Worm (Caenorhabditis elegans) whole organism, young adult: ENCODE measurements around the gene C16B8.4.

Experiments
- B0336.3 ChIP-seq: fragments of 200-800 bp; sonication (Bioruptor generic); IDR thresholded peaks from 2 replicates; pipeline ENCODE4 v1.3.6; 2022; ENCODE audit warnings: missing genetic modification characterization, missing compliant biosample characterization
- C06A6.2 ChIP-seq: fragments of 200-800 bp; sonication (Bioruptor generic); conservative IDR thresholded peaks from 2 replicates; pipeline ENCODE4 v1.3.6; 2022; ENCODE audit warnings: missing genetic modification characterization, missing compliant biosample characterization
- D2030.7 ChIP-seq: fragments of 200-800 bp; sonication (Bioruptor generic); IDR thresholded peaks from 2 replicates; pipeline ENCODE4 v1.3.6; 2022; ENCODE audit warnings: missing genetic modification reagents, missing genetic modification characterization, missing compliant biosample characterization
- Y56A3A.18 ChIP-seq: fragments of 200-800 bp; sonication (Bioruptor generic); IDR thresholded peaks from 2 replicates; pipeline ENCODE4 v1.3.6; 2022; ENCODE audit warnings: missing genetic modification reagents, missing genetic modification characterization, missing compliant biosample characterization
- Y67H2A.10 ChIP-seq: fragments of 200-800 bp; sonication (Bioruptor generic); conservative IDR thresholded peaks from 2 replicates; pipeline ENCODE4 v1.3.6; 2022; ENCODE audit warnings: missing genetic modification reagents, missing genetic modification characterization, missing compliant biosample characterization
- Y95B8A.8 ChIP-seq: fragments of 200-800 bp; sonication (Bioruptor generic); IDR thresholded peaks from 2 replicates; pipeline ENCODE4 v1.3.6; 2022; ENCODE audit warnings: missing genetic modification reagents, missing genetic modification characterization, missing compliant biosample characterization
- ama-1 ChIP-seq, 3 experiments: fragments of 150-350 bp in 1 of 3; sonication (generic microtip) in 2 of 3; optimal IDR thresholded peaks; 2 replicates each; lab custom pipeline; 2014 to 2018; ENCODE audit warnings: missing biosample characterization in 2 of 3, missing genetic modification characterization in 2 of 3, missing genetic modification reagents in 2 of 3
- atf-7 ChIP-seq: sonication (generic microtip); optimal IDR thresholded peaks from 2 replicates; lab custom pipeline; 2017; ENCODE audit warnings: mild to moderate bottlenecking, missing genetic modification characterization, missing compliant biosample characterization
- attf-3 ChIP-seq: fragments of 200-800 bp; sonication (Bioruptor generic); conservative IDR thresholded peaks from 2 replicates; pipeline ENCODE4 v1.3.6; 2022; ENCODE audit warnings: missing genetic modification reagents, missing genetic modification characterization, missing compliant biosample characterization
- ceh-100 ChIP-seq: fragments of 200-800 bp; sonication (Bioruptor generic); IDR thresholded peaks from 2 replicates; pipeline ENCODE4 v1.3.6; 2022; ENCODE audit warnings: missing genetic modification reagents, missing genetic modification characterization, missing compliant biosample characterization
- ceh-79 ChIP-seq: sonication (generic microtip); optimal IDR thresholded peaks from 2 replicates; lab custom pipeline; 2017; ENCODE audit warnings: mild to moderate bottlenecking, missing genetic modification characterization, missing compliant biosample characterization
- chd-7 ChIP-seq: sonication (generic microtip); optimal IDR thresholded peaks from 2 replicates; lab custom pipeline; 2016; ENCODE audit warnings: mild to moderate bottlenecking, missing genetic modification characterization, moderate library complexity, missing compliant biosample characterization
- ekl-4 ChIP-seq: fragments of 200-800 bp; sonication (Bioruptor generic); IDR thresholded peaks from 2 replicates; pipeline ENCODE4 v1.3.6; 2022; ENCODE audit warnings: missing genetic modification reagents, missing genetic modification characterization, missing compliant biosample characterization
- fkh-3 ChIP-seq: sonication (generic microtip); optimal IDR thresholded peaks from 2 replicates; lab custom pipeline; 2016; ENCODE audit warnings: mild to moderate bottlenecking, missing genetic modification characterization, missing compliant biosample characterization
- gei-17 ChIP-seq: fragments of 200-800 bp; sonication (Bioruptor generic); optimal IDR thresholded peaks from 2 replicates; lab custom pipeline; 2018; ENCODE audit warnings: mild to moderate bottlenecking, missing genetic modification characterization, missing compliant biosample characterization
- him-1 ChIP-seq: sonication (generic microtip); optimal IDR thresholded peaks from 2 replicates; lab custom pipeline; 2016; ENCODE audit warnings: missing genotype, missing genetic modification reagents, missing genetic modification characterization, missing compliant biosample characterization
- hrde-1 ChIP-seq: sonication (generic microtip); optimal IDR thresholded peaks from 2 replicates; lab custom pipeline; 2016; ENCODE audit warnings: missing genetic modification characterization, mild to moderate bottlenecking, missing compliant biosample characterization, moderate library complexity, missing genotype, missing genetic modification reagents, borderline replicate concordance
- lag-1 ChIP-seq: fragments of 200-800 bp; sonication (Bioruptor generic); IDR thresholded peaks from 2 replicates; pipeline ENCODE4 v1.3.6; 2022; ENCODE audit warnings: missing genetic modification reagents, missing genetic modification characterization, missing compliant biosample characterization
- let-526 ChIP-seq: fragments of 200-800 bp; sonication (Bioruptor generic); IDR thresholded peaks from 2 replicates; pipeline ENCODE4 v1.3.6; 2022; ENCODE audit warnings: missing genetic modification reagents, missing genetic modification characterization, missing compliant biosample characterization
- let-607 ChIP-seq, 2 experiments: fragments of 200-800 bp in 1 of 2; sonication (Bioruptor generic) in 1 of 2; sonication (generic microtip) in 1 of 2; optimal IDR thresholded peaks; 2 replicates each; lab custom pipeline; 2016 to 2018; ENCODE audit warnings: mild to moderate bottlenecking in 2 of 2, missing compliant biosample characterization in 2 of 2, missing genetic modification characterization in 2 of 2, moderate library complexity in 2 of 2, missing genotype in 1 of 2
- lir-1 ChIP-seq: fragments of 200-800 bp; sonication (Bioruptor generic); conservative IDR thresholded peaks from 2 replicates; pipeline ENCODE4 v1.3.6; 2022; ENCODE audit warnings: missing genetic modification reagents, missing genetic modification characterization, missing compliant biosample characterization
- mel-28 ChIP-seq: sonication (generic microtip); optimal IDR thresholded peaks from 2 replicates; lab custom pipeline; 2016; ENCODE audit warnings: borderline replicate concordance, mild to moderate bottlenecking, missing genetic modification characterization, missing compliant biosample characterization
- mes-4 ChIP-seq: sonication (generic microtip); optimal IDR thresholded peaks from 2 replicates; lab custom pipeline; 2016; ENCODE audit warnings: missing genotype, missing genetic modification characterization, missing compliant biosample characterization
- nfya-1 ChIP-seq: sonication (generic microtip); optimal IDR thresholded peaks from 2 replicates; lab custom pipeline; 2017; ENCODE audit warnings: antibody characterized with exemption, missing compliant biosample characterization, missing genetic modification characterization, borderline replicate concordance; ENCODE audit not compliant: insufficient read depth
- nfya-2 ChIP-seq: fragments of 200-800 bp; sonication (Bioruptor generic); IDR thresholded peaks from 2 replicates; pipeline ENCODE4 v1.3.6; 2022; ENCODE audit warnings: missing genetic modification reagents, missing genetic modification characterization, missing compliant biosample characterization
- nhr-90 ChIP-seq: sonication (generic microtip); optimal IDR thresholded peaks from 2 replicates; lab custom pipeline; 2016; ENCODE audit warnings: missing genotype, mild to moderate bottlenecking, missing genetic modification characterization, missing compliant biosample characterization
- pbrm-1 ChIP-seq: fragments of 200-800 bp; sonication (Bioruptor generic); IDR thresholded peaks from 2 replicates; pipeline ENCODE4 v1.3.6; 2022; ENCODE audit warnings: missing genetic modification reagents, missing genetic modification characterization, missing compliant biosample characterization
- pha-4 ChIP-seq: fragments of 150-350 bp; sonication (generic microtip); optimal IDR thresholded peaks from 2 replicates; lab custom pipeline; 2014; ENCODE audit warnings: missing biosample characterization, missing genetic modification reagents, missing genetic modification characterization
- rec-8 ChIP-seq, 2 experiments: sonication (generic microtip); optimal IDR thresholded peaks; 2 replicates each; lab custom pipeline; 2016; ENCODE audit warnings: mild to moderate bottlenecking in 2 of 2, missing genetic modification characterization in 2 of 2, missing genetic modification reagents in 2 of 2, missing genotype in 2 of 2, missing biosample characterization in 1 of 2, missing compliant biosample characterization in 1 of 2, moderate library complexity in 1 of 2
- repo-1 ChIP-seq: sonication (generic microtip); optimal IDR thresholded peaks from 2 replicates; lab custom pipeline; 2017; ENCODE audit warnings: mild to moderate bottlenecking, missing genetic modification characterization, missing compliant biosample characterization
- snpc-1.3 ChIP-seq: sonication (generic microtip); optimal IDR thresholded peaks from 2 replicates; lab custom pipeline; 2017; ENCODE audit warnings: missing genetic modification characterization, mild to moderate bottlenecking, missing compliant biosample characterization, antibody characterized with exemption, moderate library complexity, missing genotype, missing genetic modification reagents; ENCODE audit not compliant: insufficient read depth
- snpc-3.4 ChIP-seq: sonication (generic microtip); optimal IDR thresholded peaks from 2 replicates; lab custom pipeline; 2017; ENCODE audit warnings: missing genetic modification characterization, mild to moderate bottlenecking, missing compliant biosample characterization, antibody characterized with exemption, moderate library complexity, missing genotype, missing genetic modification reagents
- sptf-2 ChIP-seq: fragments of 200-800 bp; sonication (Bioruptor generic); optimal IDR thresholded peaks from 2 replicates; lab custom pipeline; 2018; ENCODE audit warnings: mild to moderate bottlenecking, missing genetic modification characterization, missing compliant biosample characterization
- tbp1 ChIP-seq: fragments of 200-800 bp; sonication (Bioruptor generic); optimal IDR thresholded peaks from 2 replicates; lab custom pipeline; 2018; ENCODE audit warnings: mild to moderate bottlenecking, missing genetic modification characterization, missing compliant biosample characterization
- tlf-1 ChIP-seq: fragments of 200-800 bp; sonication (Bioruptor generic); optimal IDR thresholded peaks from 2 replicates; lab custom pipeline; 2018; ENCODE audit warnings: mild to moderate bottlenecking, missing genetic modification characterization, missing compliant biosample characterization
- unc-62 ChIP-seq: fragments of 150-350 bp; optimal IDR thresholded peaks from 2 replicates; lab custom pipeline; 2014; ENCODE audit warnings: missing biosample characterization, missing genetic modification reagents, missing genetic modification characterization
- zfh-2 ChIP-seq: fragments of 200-800 bp; sonication (Bioruptor generic); conservative IDR thresholded peaks from 2 replicates; pipeline ENCODE4 v1.3.6; 2022; ENCODE audit warnings: missing genetic modification reagents, missing genetic modification characterization, missing compliant biosample characterization
- zim-3 ChIP-seq: sonication (generic microtip); optimal IDR thresholded peaks from 2 replicates; lab custom pipeline; 2017; ENCODE audit warnings: mild to moderate bottlenecking, missing genetic modification characterization, moderate library complexity, missing compliant biosample characterization
- ztf-22 ChIP-seq: fragments of 200-800 bp; sonication (Bioruptor generic); optimal IDR thresholded peaks from 2 replicates; lab custom pipeline; 2018; ENCODE audit warnings: mild to moderate bottlenecking, missing genetic modification characterization, moderate library complexity, missing compliant biosample characterization

Gene C16B8.4

ce11 chrX:3937483-3937882 is 36.0 kb downstream of the C16B8.4 start:
- TF ChIP-seq mel-28 (tag; lab: Kevin White, UChicago) (no peak), snpc-3.4 (no peak), let-526 (GFP tag; lab: Robert Waterston, UW) (no peak), pha-4 (no peak), zim-3 (tag; lab: Kevin White, UChicago) (no peak), snpc-1.3 (tag; lab: Kevin White, UChicago) (no peak), atf-7 (tag; lab: Kevin White, UChicago) (no peak), ama-1 (optimal IDR thresholded peaks at IDR 0.05; lab: Kevin White, UChicago) (no peak), ama-1 (GFP tag; optimal IDR thresholded peaks at IDR 0.05; lab: Kevin White, UChicago) (no peak), rec-8 (tag; optimal IDR thresholded peaks at IDR 0.05; lab: Kevin White, UChicago) (no peak), chd-7 (tag; lab: Kevin White, UChicago) (no peak), zfh-2 (GFP tag; lab: Robert Waterston, UW) (no peak), Y56A3A.18 (no peak), Y95B8A.8 (GFP tag; lab: Robert Waterston, UW) (no peak), lir-1 (GFP tag; lab: Robert Waterston, UW) (no peak), him-1 (tag; lab: Kevin White, UChicago) (no peak), nfya-1 (tag; lab: Kevin White, UChicago) (no peak), ceh-100 (GFP tag; lab: Robert Waterston, UW) (no peak), nfya-2 (GFP tag; lab: Robert Waterston, UW) (no peak)

- TF ChIP-seq C06A6.2 (GFP tag; lab: Robert Waterston, UW) (no peak), repo-1 (tag; lab: Kevin White, UChicago) (no peak)
Observed at ce11 chrX:3932694-3933093, 40.7 kb downstream of the C16B8.4 start.

- TF ChIP-seq ceh-79 (no peak), atf-7 (tag; lab: Kevin White, UChicago) (no peak), mes-4 (no peak), pbrm-1 (GFP tag; lab: Robert Waterston, UW) (no peak), Y95B8A.8 (GFP tag; lab: Robert Waterston, UW) (no peak), tbp1 (GFP tag; lab: Kevin White, UChicago) (no peak), Y67H2A.10 (GFP tag; lab: Robert Waterston, UW) (no peak), hrde-1 (tag; lab: Kevin White, UChicago) (no peak), sptf-2 (GFP tag; lab: Kevin White, UChicago) (no peak), D2030.7 (GFP tag; lab: Robert Waterston, UW) (no peak), fkh-3 (tag; lab: Kevin White, UChicago) (no peak)
- TF ChIP-seq, all 124 proteins: peak for 0
Observed at ce11 chrX:3931350-3931749, 42.1 kb downstream of the C16B8.4 start, which contains the start of gene adt-3. TSS of gene adt-3 (plus strand) at chrX:3931650.

ce11 chrX:3925776-3926175 is 47.7 kb downstream of the C16B8.4 start, which contains the start of gene T22B2.1:
TSS of gene T22B2.1 (plus strand) at chrX:3926076.
- no peak for TF ChIP-seq attf-3
- no peak for TF ChIP-seq lag-1 (GFP tag; lab: Robert Waterston, UW)
- no peak for TF ChIP-seq ztf-22 (GFP tag; lab: Kevin White, UChicago)
- TF ChIP-seq gei-17: no peak
- no peak for TF ChIP-seq ama-1 (optimal IDR thresholded peaks at IDR 0.05; lab: Kevin White, UChicago)
- no peak for TF ChIP-seq ama-1 (GFP tag; optimal IDR thresholded peaks at IDR 0.05; lab: Kevin White, UChicago)
- no peak for TF ChIP-seq let-526 (GFP tag; lab: Robert Waterston, UW)
- no peak for TF ChIP-seq tlf-1 (GFP tag; lab: Kevin White, UChicago)
- no peak for TF ChIP-seq nhr-90 (tag; lab: Kevin White, UChicago)
- TF ChIP-seq snpc-3.4: no peak
- no peak for TF ChIP-seq B0336.3 (GFP tag; lab: Robert Waterston, UW)
- TF ChIP-seq unc-62: no peak
- no peak for TF ChIP-seq ekl-4 (GFP tag; lab: Robert Waterston, UW)
- no peak for TF ChIP-seq atf-7 (tag; lab: Kevin White, UChicago)
- no peak for TF ChIP-seq let-607 (tag; optimal IDR thresholded peaks at IDR 0.05; lab: Kevin White, UChicago)
- no peak for TF ChIP-seq repo-1 (tag; lab: Kevin White, UChicago)
